Worm (Caenorhabditis elegans) whole organism, young adult: ENCODE measurements around the gene mcm-10.
A peak's percentile ranks its signal among the peaks of the same experiment; 100 is the strongest.

Source experiments
- B0019.2 ChIP-seq: fragments of 200-800 bp; sonication (Bioruptor generic); conservative IDR thresholded peaks from 2 replicates; pipeline ENCODE4 v1.3.6; 2022; ENCODE audit warnings: missing genetic modification reagents, missing genetic modification characterization, missing compliant biosample characterization
- F10E7.11 ChIP-seq: sonication (generic microtip); optimal IDR thresholded peaks from 2 replicates; lab custom pipeline; 2017; ENCODE audit warnings: mild to moderate bottlenecking, missing genetic modification characterization, moderate library complexity, missing compliant biosample characterization
- F22D6.2 ChIP-seq: sonication (generic microtip); optimal IDR thresholded peaks from 2 replicates; lab custom pipeline; 2016; ENCODE audit warnings: mild to moderate bottlenecking, missing genetic modification characterization, missing compliant biosample characterization
- F55B11.4 ChIP-seq: sonication (generic microtip); optimal IDR thresholded peaks from 2 replicates; lab custom pipeline; 2016; ENCODE audit warnings: missing compliant biosample characterization, missing genetic modification characterization, borderline replicate concordance; ENCODE audit not compliant: insufficient read depth
- T26A5.8 ChIP-seq: sonication (generic microtip); optimal IDR thresholded peaks from 2 replicates; lab custom pipeline; 2016; ENCODE audit warnings: missing genetic modification characterization, missing compliant biosample characterization
- ZK185.1 ChIP-seq: sonication (generic microtip); optimal IDR thresholded peaks from 2 replicates; lab custom pipeline; 2016; ENCODE audit warnings: mild to moderate bottlenecking, missing genetic modification characterization, missing compliant biosample characterization; ENCODE audit not compliant: poor library complexity, severe bottlenecking
- ceh-40 ChIP-seq: fragments of 200-800 bp; sonication (Bioruptor generic); IDR thresholded peaks from 2 replicates; pipeline ENCODE4 v1.3.6; 2022; ENCODE audit warnings: missing genetic modification characterization, missing compliant biosample characterization
- pbrm-1 ChIP-seq: fragments of 200-800 bp; sonication (Bioruptor generic); IDR thresholded peaks from 2 replicates; pipeline ENCODE4 v1.3.6; 2022; ENCODE audit warnings: missing genetic modification reagents, missing genetic modification characterization, missing compliant biosample characterization

DNA sequence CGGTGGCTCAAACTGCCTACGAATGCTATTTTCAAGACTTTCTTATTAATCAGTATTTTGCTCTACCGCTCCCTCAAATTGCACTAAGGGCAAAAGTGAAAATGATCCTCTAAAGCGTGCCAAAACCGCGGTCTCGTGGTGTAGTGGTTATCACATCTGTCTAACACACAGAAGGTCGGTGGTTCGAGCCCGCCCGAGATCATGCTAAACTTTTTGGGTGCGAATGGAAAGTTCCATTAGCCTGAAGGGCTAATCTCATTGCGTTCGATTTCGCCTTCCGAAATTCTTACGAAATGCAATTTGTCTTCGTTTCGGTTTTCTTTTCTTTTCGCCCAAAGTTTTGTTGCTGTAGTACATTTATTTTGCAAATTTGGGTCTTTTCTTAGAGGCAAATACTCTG is 36.1 kb downstream of the mcm-10 start:
- TF ChIP-seq ZK185.1 (tag; lab: Kevin White, UChicago) (peak; percentile 16), T26A5.8 (tag; lab: Kevin White, UChicago) (no peak), ceh-40 (GFP tag; lab: Robert Waterston, UW) (no peak), B0019.2 (GFP tag; lab: Robert Waterston, UW) (no peak), F10E7.11 (tag; lab: Kevin White, UChicago) (no peak), pbrm-1 (GFP tag; lab: Robert Waterston, UW) (no peak), F22D6.2 (tag; lab: Kevin White, UChicago) (no peak), F55B11.4 (tag; lab: Kevin White, UChicago) (no peak)
